Worm (Caenorhabditis elegans): ENCODE results near the gene EGAP2.2.

EGAP2.2 gene

DNA sequence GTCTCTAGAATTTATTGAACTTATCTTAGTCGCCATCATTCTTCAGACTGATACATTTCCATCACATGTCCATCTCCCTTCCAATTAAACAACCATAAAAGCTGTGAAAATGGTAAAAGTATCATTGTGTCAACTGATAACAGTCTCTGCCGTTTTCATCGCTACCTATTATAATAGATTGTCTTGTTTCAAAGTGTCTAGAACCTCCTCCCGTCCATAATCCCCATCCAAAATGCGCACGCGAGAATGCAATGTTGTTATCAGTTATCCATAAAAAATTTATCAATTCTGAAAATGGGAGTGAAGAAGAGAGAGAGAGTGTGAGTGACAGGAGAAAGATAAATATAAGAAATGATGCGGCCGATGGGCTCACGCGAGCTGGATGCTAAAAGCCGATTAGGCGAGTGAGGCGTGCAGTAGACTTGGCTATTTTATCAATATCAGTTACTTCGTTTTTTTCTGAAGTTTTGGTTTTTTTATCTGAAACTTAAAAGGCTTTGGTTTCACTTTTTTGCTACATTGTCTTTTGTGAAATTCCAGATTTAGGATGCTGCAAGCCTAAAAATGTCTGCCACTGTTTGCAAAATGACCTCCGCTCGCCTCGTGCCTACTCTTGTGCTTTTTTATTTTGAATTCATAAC lies 27.7 kb upstream of the EGAP2.2 start (continued):
- no peak for TF ChIP-seq lim-7 (GFP tag; IDR thresholded peaks at IDR 0.05)
- no peak for TF ChIP-seq snpc-1.2 (GFP tag; IDR thresholded peaks at IDR 0.05)
- peak; percentile 50 for TF ChIP-seq nhr-77 (tag; optimal IDR thresholded peaks at IDR 0.05)
- 0 out of 2 replicates have a peak, but pooled peaks have one; percentile 25 for TF ChIP-seq hmg-1.1 (GFP tag; IDR thresholded peaks at IDR 0.05)
- TF ChIP-seq lin-13 (GFP tag; optimal IDR thresholded peaks at IDR 0.05): no peak
- no peak for TF ChIP-seq nhr-76 (tag; optimal IDR thresholded peaks at IDR 0.05)
- TF ChIP-seq tra-1 (GFP tag; IDR thresholded peaks at IDR 0.05): peak; percentile 98
- no peak for TF ChIP-seq ceh-44 (GFP tag; IDR thresholded peaks at IDR 0.05)
- TF ChIP-seq dmd-6 (GFP tag; IDR thresholded peaks at IDR 0.05): peak; percentile 95
- TF ChIP-seq ztf-11 (tag; optimal IDR thresholded peaks at IDR 0.05): no peak
- TF ChIP-seq Y75B8A.6 (GFP tag; IDR thresholded peaks at IDR 0.05): no peak
- no peak for TF ChIP-seq lin-29 (GFP tag; IDR thresholded peaks at IDR 0.05)
- no peak for TF ChIP-seq egl-43 (GFP tag; IDR thresholded peaks at IDR 0.05)
- no peak for TF ChIP-seq ztf-7 (tag; optimal IDR thresholded peaks at IDR 0.05)
- no peak for TF ChIP-seq hif-1 (tag; optimal IDR thresholded peaks at IDR 0.05)
- peak; percentile 84 for TF ChIP-seq nhr-48 (tag; optimal IDR thresholded peaks at IDR 0.05)
- no peak for TF ChIP-seq zfp-3 (GFP tag; conservative IDR thresholded peaks at IDR 0.05)
- TF ChIP-seq daf-16 (GFP tag; optimal IDR thresholded peaks at IDR 0.05): peak in 1 of 2 experiments; percentile 89
- TF ChIP-seq daf-16 (tag; optimal IDR thresholded peaks at IDR 0.05): peak; percentile 83
- TF ChIP-seq spr-1 (tag; optimal IDR thresholded peaks at IDR 0.05): peak; percentile 3
- TF ChIP-seq F37D6.2 (tag; optimal IDR thresholded peaks at IDR 0.05): no peak
- no peak for TF ChIP-seq snpc-4 (tag; optimal IDR thresholded peaks at IDR 0.05)
- peak; percentile 27; the same call in 1 of the 2 replicates for TF ChIP-seq lin-38 (GFP tag; IDR thresholded peaks at IDR 0.05)
- no peak for TF ChIP-seq Y48G9A.11 (GFP tag; IDR thresholded peaks at IDR 0.05)
- no peak for TF ChIP-seq ceh-62 (tag; optimal IDR thresholded peaks at IDR 0.05)

- TF ChIP-seq lsy-2 (tag; optimal IDR thresholded peaks at IDR 0.05) (peak in 1 of 2 experiments; percentile 12), dmd-6 (GFP tag; IDR thresholded peaks at IDR 0.05) (peak; percentile 44; the same call in 1 of the 2 replicates), lin-39 (tag; optimal IDR thresholded peaks at IDR 0.05) (no peak), snpc-1.2 (GFP tag; IDR thresholded peaks at IDR 0.05) (no peak), php-3 (GFP tag; IDR thresholded peaks at IDR 0.05) (peak; percentile 87), ceh-20 (GFP tag; IDR thresholded peaks at IDR 0.05) (no peak), fos-1 (tag; optimal IDR thresholded peaks at IDR 0.05) (no peak), lin-15B (tag; optimal IDR thresholded peaks at IDR 0.05) (no peak), nhr-76 (tag; optimal IDR thresholded peaks at IDR 0.05) (no peak), nhr-10 (tag; optimal IDR thresholded peaks at IDR 0.05) (no peak), F44E2.7 (GFP tag; IDR thresholded peaks at IDR 0.05) (no peak), pqm-1 (tag; optimal IDR thresholded peaks at IDR 0.05) (peak; percentile 66), mdt-29 (GFP tag; IDR thresholded peaks at IDR 0.05) (no peak), Y48G9A.11 (GFP tag; IDR thresholded peaks at IDR 0.05) (no peak), nhr-102 (tag; optimal IDR thresholded peaks at IDR 0.05) (peak; percentile 24), hlh-11 (tag; optimal IDR thresholded peaks at IDR 0.05) (peak; percentile 67), dve-1 (tag; optimal IDR thresholded peaks at IDR 0.05; ENCODE audit: insufficient read depth) (peak; percentile 88), hlh-30 (tag; optimal IDR thresholded peaks at IDR 0.05; ENCODE audit: insufficient read depth) (peak; percentile 58), lin-13 (GFP tag; optimal IDR thresholded peaks at IDR 0.05) (no peak), dmd-9 (GFP tag; IDR thresholded peaks at IDR 0.05) (no peak), nhr-111 (GFP tag; optimal IDR thresholded peaks at IDR 0.05) (no peak), daf-19 (GFP tag; conservative IDR thresholded peaks at IDR 0.05) (no peak), F26F4.8 (GFP tag; conservative IDR thresholded peaks at IDR 0.05) (no peak), hif-1 (tag; optimal IDR thresholded peaks at IDR 0.05) (peak in 1 of 2 experiments; percentile 10), daf-16 (GFP tag; optimal IDR thresholded peaks at IDR 0.05) (peak in 1 of 2 experiments; percentile 60), daf-16 (tag; optimal IDR thresholded peaks at IDR 0.05) (peak; percentile 96), ceh-32 (tag; optimal IDR thresholded peaks at IDR 0.05; ENCODE audit: poor library complexity) (no peak), nhr-28 (tag; optimal IDR thresholded peaks at IDR 0.05) (peak; percentile 16)
These were observed 26.8 kb upstream of the EGAP2.2 start, which contains the start of gene ampd-1 for ce11 chrII:5202930-5203329. TSS of gene ampd-1 (plus strand) at chrII:5203322.

Data from whole organism, L4 larva.